Worm (Caenorhabditis elegans): Measurements from ENCODE around the gene rbm-25.
A peak's percentile ranks its signal among the peaks of the same experiment; 100 is the strongest.

ce11 chrV:12528919-12529318, 30.9 kb downstream of the rbm-25 start:
- TF ChIP-seq nhr-12 (tag; optimal IDR thresholded peaks at IDR 0.05) = no peak
- no peak for TF ChIP-seq egl-27 (tag; optimal IDR thresholded peaks at IDR 0.05)
- no peak for TF ChIP-seq nhr-76 (tag; optimal IDR thresholded peaks at IDR 0.05)
- TF ChIP-seq pha-4 (tag; optimal IDR thresholded peaks at IDR 0.05) = peak; percentile 35
- no peak for TF ChIP-seq ama-1 (optimal IDR thresholded peaks at IDR 0.05)
- TF ChIP-seq elt-1 (tag; optimal IDR thresholded peaks at IDR 0.05) = peak; percentile 57
- no peak for TF ChIP-seq ceh-82 (tag; optimal IDR thresholded peaks at IDR 0.05)
- peak; percentile 40 for TF ChIP-seq elt-2 (tag; optimal IDR thresholded peaks at IDR 0.05)
